Fruit fly (Drosophila melanogaster): Measurements from ENCODE around the gene Ssdp.

DNA sequence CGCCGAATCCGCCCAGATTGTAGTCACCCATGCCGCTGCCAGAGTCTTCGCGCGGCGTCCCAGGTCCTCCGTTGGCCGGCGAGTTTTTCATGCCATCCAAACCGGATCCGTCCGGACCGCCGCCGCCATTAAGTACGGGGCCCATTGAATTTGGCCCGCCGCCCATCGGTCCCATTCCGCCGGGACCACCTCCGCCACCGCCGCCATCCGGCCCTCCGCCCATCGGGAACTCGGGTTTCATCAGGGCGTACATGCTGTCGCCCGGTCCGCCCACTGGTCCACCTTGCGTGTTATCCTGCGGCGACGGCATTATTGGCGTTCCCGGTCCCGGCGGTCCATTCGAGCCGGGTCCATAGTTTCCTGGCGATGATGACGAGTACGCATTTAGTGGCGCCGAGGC, 4.1 kb downstream of the Ssdp start:
- no peak for TF ChIP-seq EcR (GFP tag; optimal IDR thresholded peaks at IDR 0.05)
- TF ChIP-seq CG12605 (GFP tag; IDR thresholded peaks at IDR 0.05), result no peak
- TF ChIP-seq CG8301 (tag; optimal IDR thresholded peaks at IDR 0.05), result no peak
- TF ChIP-seq CG17806 (tag; optimal IDR thresholded peaks at IDR 0.05), result no peak
- no peak for TF ChIP-seq CG10348 (GFP tag; IDR thresholded peaks at IDR 0.05)
- no peak for TF ChIP-seq CG13204 (GFP tag; optimal IDR thresholded peaks at IDR 0.05)
